Worm (Caenorhabditis elegans): ENCODE data around the gene R74.7.

Gene R74.7

DNA sequence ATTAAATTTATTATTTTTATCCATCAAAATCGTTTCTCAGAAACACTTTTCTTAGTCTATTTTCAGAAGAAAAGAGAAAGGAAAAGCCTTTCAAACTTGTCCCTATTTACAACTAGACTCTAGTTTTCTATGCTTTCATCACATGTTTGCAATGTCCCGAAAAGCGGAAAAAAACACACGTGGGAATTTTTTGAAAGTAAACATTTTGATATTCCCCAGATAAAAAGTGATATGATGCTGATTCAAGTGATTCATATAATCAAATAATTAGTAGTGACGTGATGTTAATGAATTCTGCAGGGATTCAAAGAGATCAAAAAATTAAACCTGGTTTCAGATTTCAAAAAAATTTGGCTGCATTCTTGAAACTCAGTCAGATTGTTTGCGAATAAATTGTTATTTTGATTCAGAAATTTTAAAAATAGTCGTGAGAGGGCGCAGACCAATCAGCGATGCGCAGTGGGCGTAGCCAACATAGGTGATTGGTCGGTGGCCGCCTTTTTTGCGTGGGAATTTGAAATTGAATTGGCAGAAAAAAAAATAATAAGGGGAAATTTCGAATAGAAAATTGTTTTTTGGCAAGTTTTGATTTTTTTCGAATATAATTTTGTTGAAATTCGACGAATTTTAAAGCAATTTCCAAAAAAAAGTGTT is 30.5 kb downstream of the R74.7 start:
- TF ChIP-seq nfya-1 (tag; optimal IDR thresholded peaks at IDR 0.05; ENCODE audit: insufficient read depth): peak; percentile 80
- TF ChIP-seq sea-2 (GFP tag; optimal IDR thresholded peaks at IDR 0.05): no peak
- no peak for TF ChIP-seq nhr-25 (tag; optimal IDR thresholded peaks at IDR 0.05)

DNA sequence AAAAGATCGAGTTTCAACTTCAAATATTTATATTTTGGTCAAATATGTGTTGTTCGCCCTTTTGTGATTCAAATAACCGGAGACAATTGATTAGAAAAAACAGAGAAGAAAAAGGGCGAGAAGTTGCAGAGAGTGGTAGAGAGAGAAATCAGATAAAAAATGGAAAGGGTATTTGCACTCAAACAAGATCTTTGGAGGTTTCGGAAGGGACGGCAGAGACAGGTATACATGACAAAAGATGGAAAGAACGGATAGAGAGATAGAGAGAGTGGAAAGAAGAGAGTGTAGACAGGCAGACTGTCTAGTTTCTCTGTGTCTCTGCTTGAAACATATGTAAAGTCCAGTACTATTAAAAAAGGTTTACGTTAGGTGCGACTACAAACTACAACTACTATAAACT is 31.9 kb downstream of the R74.7 start:
- peak; percentile 39 for TF ChIP-seq nhr-43 (tag; optimal IDR thresholded peaks at IDR 0.05; ENCODE audit: poor library complexity, severe bottlenecking)
- no peak for TF ChIP-seq jun-1 (tag; optimal IDR thresholded peaks at IDR 0.05)
- no peak for TF ChIP-seq ztf-4 (tag; optimal IDR thresholded peaks at IDR 0.05)
- TF ChIP-seq fos-1 (tag; optimal IDR thresholded peaks at IDR 0.05): no peak
- TF ChIP-seq nhr-67 (tag; optimal IDR thresholded peaks at IDR 0.05): no peak
- TF ChIP-seq snpc-4 (tag; optimal IDR thresholded peaks at IDR 0.05): no peak
- TF ChIP-seq aly-2 (tag; optimal IDR thresholded peaks at IDR 0.05): no peak
- no peak for TF ChIP-seq unc-39 (tag; optimal IDR thresholded peaks at IDR 0.05)
- TF ChIP-seq nhr-76 (tag; optimal IDR thresholded peaks at IDR 0.05): no peak
- TF ChIP-seq skn-1 (tag; optimal IDR thresholded peaks at IDR 0.05): no peak
- TF ChIP-seq ama-1 (optimal IDR thresholded peaks at IDR 0.05): peak; percentile 4
- peak; percentile 47 for TF ChIP-seq nhr-23 (tag; optimal IDR thresholded peaks at IDR 0.05)
- TF ChIP-seq unc-62 (GFP tag; optimal IDR thresholded peaks at IDR 0.05): no peak
- no peak for TF ChIP-seq lin-39 (tag; optimal IDR thresholded peaks at IDR 0.05)
- no peak for TF ChIP-seq fkh-10 (GFP tag; optimal IDR thresholded peaks at IDR 0.05)
- TF ChIP-seq zag-1 (tag; optimal IDR thresholded peaks at IDR 0.05): no peak
- peak; percentile 59 for TF ChIP-seq hmg-11 (tag; optimal IDR thresholded peaks at IDR 0.05)
- TF ChIP-seq ceh-28 (tag; optimal IDR thresholded peaks at IDR 0.05): no peak
- TF ChIP-seq nfya-1 (tag; optimal IDR thresholded peaks at IDR 0.05; ENCODE audit: insufficient read depth): peak; percentile 20
- TF ChIP-seq ceh-16 (tag; optimal IDR thresholded peaks at IDR 0.05): no peak
- TF ChIP-seq pha-4 (tag; optimal IDR thresholded peaks at IDR 0.05): peak; percentile 37
- no peak for TF ChIP-seq lin-15B (tag; optimal IDR thresholded peaks at IDR 0.05)
- TF ChIP-seq elt-1 (tag; optimal IDR thresholded peaks at IDR 0.05): peak; percentile 84
- no peak for TF ChIP-seq nhr-28 (tag; optimal IDR thresholded peaks at IDR 0.05)
- no peak for TF ChIP-seq egl-5 (tag; optimal IDR thresholded peaks at IDR 0.05)
- no peak for TF ChIP-seq fkh-2 (tag; optimal IDR thresholded peaks at IDR 0.05)
- no peak for TF ChIP-seq ceh-9 (tag; optimal IDR thresholded peaks at IDR 0.05)
- no peak for TF ChIP-seq eor-1 (tag; optimal IDR thresholded peaks at IDR 0.05)
- TF ChIP-seq nhr-25 (tag; optimal IDR thresholded peaks at IDR 0.05): peak; percentile 81

DNA sequence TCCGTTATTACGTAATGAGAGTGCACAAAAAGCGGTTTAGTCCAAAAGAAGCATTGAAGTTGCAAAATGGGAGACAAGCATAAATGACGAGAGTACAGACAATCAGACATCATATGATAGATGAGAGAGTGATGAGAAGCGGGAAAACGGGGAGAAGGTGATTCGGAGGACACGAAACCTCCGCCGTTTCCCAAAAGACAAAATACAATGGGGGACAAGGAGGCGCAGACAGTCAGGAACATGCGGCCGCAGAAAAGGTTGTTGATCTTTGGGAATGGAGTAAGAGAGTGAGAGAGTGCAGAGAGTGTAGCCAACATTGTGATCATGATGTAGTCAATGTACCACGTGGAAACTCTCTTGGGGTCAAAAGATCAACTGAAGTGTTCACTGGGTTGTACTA is 33.4 kb downstream of the R74.7 start:
- TF ChIP-seq mdl-1 (tag; optimal IDR thresholded peaks at IDR 0.05) (peak; percentile 93), ceh-28 (tag; optimal IDR thresholded peaks at IDR 0.05) (peak; percentile 74), lsy-12 (tag; optimal IDR thresholded peaks at IDR 0.05) (peak; percentile 97), pqm-1 (tag; optimal IDR thresholded peaks at IDR 0.05) (peak; percentile 89), ama-1 (optimal IDR thresholded peaks at IDR 0.05) (no peak), unc-62 (GFP tag; optimal IDR thresholded peaks at IDR 0.05) (peak; percentile 85), nhr-23 (tag; optimal IDR thresholded peaks at IDR 0.05) (peak; percentile 94), ztf-4 (tag; optimal IDR thresholded peaks at IDR 0.05) (peak; percentile 12), ztf-11 (tag; optimal IDR thresholded peaks at IDR 0.05) (no peak), lin-15B (tag; optimal IDR thresholded peaks at IDR 0.05) (peak; percentile 60), nhr-28 (tag; optimal IDR thresholded peaks at IDR 0.05) (no peak), snpc-4 (tag; optimal IDR thresholded peaks at IDR 0.05) (peak; percentile 61), nhr-12 (tag; optimal IDR thresholded peaks at IDR 0.05) (no peak), nhr-67 (tag; optimal IDR thresholded peaks at IDR 0.05) (no peak), aly-2 (tag; optimal IDR thresholded peaks at IDR 0.05) (no peak), unc-39 (tag; optimal IDR thresholded peaks at IDR 0.05) (no peak), elt-1 (tag; optimal IDR thresholded peaks at IDR 0.05) (peak; percentile 76), nhr-237 (tag; optimal IDR thresholded peaks at IDR 0.05) (no peak), nhr-77 (tag; optimal IDR thresholded peaks at IDR 0.05) (peak; percentile 49), tbx-2 (tag; optimal IDR thresholded peaks at IDR 0.05) (peak; percentile 76), elt-3 (tag; optimal IDR thresholded peaks at IDR 0.05) (no peak), ceh-16 (tag; optimal IDR thresholded peaks at IDR 0.05) (no peak), ceh-82 (tag; optimal IDR thresholded peaks at IDR 0.05) (no peak), nfya-1 (tag; optimal IDR thresholded peaks at IDR 0.05; ENCODE audit: insufficient read depth) (peak; percentile 91), lin-39 (tag; optimal IDR thresholded peaks at IDR 0.05) (peak; percentile 89), egl-5 (tag; optimal IDR thresholded peaks at IDR 0.05) (peak; percentile 62), hmg-11 (tag; optimal IDR thresholded peaks at IDR 0.05) (peak; percentile 82), pha-4 (tag; optimal IDR thresholded peaks at IDR 0.05) (peak; percentile 99), ceh-9 (tag; optimal IDR thresholded peaks at IDR 0.05) (no peak), jun-1 (tag; optimal IDR thresholded peaks at IDR 0.05) (peak; percentile 97), fkh-10 (GFP tag; optimal IDR thresholded peaks at IDR 0.05) (peak; percentile 63), nhr-11 (tag; optimal IDR thresholded peaks at IDR 0.05) (peak; percentile 100), nhr-25 (tag; optimal IDR thresholded peaks at IDR 0.05) (peak; percentile 97), daf-12 (tag; optimal IDR thresholded peaks at IDR 0.05) (peak; percentile 28), fkh-2 (tag; optimal IDR thresholded peaks at IDR 0.05) (no peak), nhr-43 (tag; optimal IDR thresholded peaks at IDR 0.05; ENCODE audit: poor library complexity, severe bottlenecking) (peak; percentile 96), elt-2 (tag; optimal IDR thresholded peaks at IDR 0.05) (peak; percentile 89), eor-1 (tag; optimal IDR thresholded peaks at IDR 0.05) (no peak), R02D3.7 (tag; optimal IDR thresholded peaks at IDR 0.05) (peak; percentile 69), mml-1 (tag; optimal IDR thresholded peaks at IDR 0.05) (no peak), skn-1 (tag; optimal IDR thresholded peaks at IDR 0.05) (peak; percentile 55), fos-1 (tag; optimal IDR thresholded peaks at IDR 0.05) (peak; percentile 81)
